Worm (Caenorhabditis elegans) whole organism, mixed stage, embryonic: ENCODE data around the gene C47D12.2.

Experiments used
- M03D4.4 ChIP-seq: sonication (generic microtip); optimal IDR thresholded peaks from 2 replicates; lab custom pipeline; 2017; ENCODE audit warnings: mild to moderate bottlenecking, missing genetic modification characterization, missing compliant biosample characterization
- blmp-1 ChIP-seq: fragments of 150-350 bp; optimal IDR thresholded peaks from 2 replicates; lab custom pipeline; 2014; ENCODE audit warnings: missing biosample characterization, missing genetic modification characterization
- ceh-39 ChIP-seq: fragments of 150-350 bp; optimal IDR thresholded peaks from 2 replicates; lab custom pipeline; 2014; ENCODE audit warnings: missing biosample characterization, missing genetic modification characterization
- ceh-43 ChIP-seq: fragments of 200-800 bp; sonication (Bioruptor generic); optimal IDR thresholded peaks from 2 replicates; lab custom pipeline; 2018; ENCODE audit warnings: mild to moderate bottlenecking, missing genetic modification characterization, moderate library complexity, missing compliant biosample characterization
- ceh-83 ChIP-seq: fragments of 200-800 bp; sonication (Bioruptor generic); optimal IDR thresholded peaks from 2 replicates; lab custom pipeline; 2018; ENCODE audit warnings: mild to moderate bottlenecking, missing genetic modification characterization, missing compliant biosample characterization
- ces-1 ChIP-seq: fragments of 150-350 bp; optimal IDR thresholded peaks from 2 replicates; lab custom pipeline; 2014; ENCODE audit warnings: missing biosample characterization, missing genetic modification reagents, missing genetic modification characterization
- cnd-1 ChIP-seq: fragments of 200-800 bp; sonication (Bioruptor generic); optimal IDR thresholded peaks from 2 replicates; lab custom pipeline; 2018; ENCODE audit warnings: mild to moderate bottlenecking, missing genetic modification characterization, missing compliant biosample characterization
- drap-1 ChIP-seq: fragments of 200-800 bp; sonication (Bioruptor generic); optimal IDR thresholded peaks from 3 replicates; lab custom pipeline; 2018; ENCODE audit warnings: mild to moderate bottlenecking, missing genetic modification characterization, missing compliant biosample characterization
- elt-1 ChIP-seq: sonication (generic microtip); optimal IDR thresholded peaks from 2 replicates; lab custom pipeline; 2017; ENCODE audit warnings: missing genetic modification characterization, mild to moderate bottlenecking, missing compliant biosample characterization, antibody characterized with exemption, moderate library complexity, borderline replicate concordance; ENCODE audit not compliant: insufficient read depth
- flh-1 ChIP-seq: fragments of 200-800 bp; sonication (Bioruptor generic); optimal IDR thresholded peaks from 2 replicates; lab custom pipeline; 2018; ENCODE audit warnings: mild to moderate bottlenecking, missing genetic modification characterization, moderate library complexity, missing compliant biosample characterization
- hlh-1 ChIP-seq: fragments of 150-350 bp; optimal IDR thresholded peaks from 2 replicates; lab custom pipeline; 2014; ENCODE audit warnings: missing biosample characterization, missing genetic modification reagents, missing genetic modification characterization
- lin-13 ChIP-seq: fragments of 150-350 bp; optimal IDR thresholded peaks from 2 replicates; lab custom pipeline; 2014; ENCODE audit warnings: missing biosample characterization, missing genetic modification characterization
- lin-32 ChIP-seq: fragments of 200-800 bp; sonication (Bioruptor generic); optimal IDR thresholded peaks from 2 replicates; lab custom pipeline; 2018; ENCODE audit warnings: mild to moderate bottlenecking, missing genetic modification characterization, missing compliant biosample characterization
- lsy-2 ChIP-seq: fragments of 150-350 bp; optimal IDR thresholded peaks from 2 replicates; lab custom pipeline; 2014; ENCODE audit warnings: missing biosample characterization, missing genetic modification characterization
- mab-5 ChIP-seq: fragments of 150-350 bp; optimal IDR thresholded peaks from 2 replicates; lab custom pipeline; 2014; ENCODE audit warnings: missing biosample characterization, missing genetic modification characterization
- mep-1 ChIP-seq: fragments of 150-350 bp; optimal IDR thresholded peaks from 2 replicates; lab custom pipeline; 2017; ENCODE audit warnings: missing biosample characterization, missing genetic modification reagents, missing genetic modification characterization, inconsistent platforms
- mls-2 ChIP-seq: sonication (generic microtip); optimal IDR thresholded peaks from 2 replicates; lab custom pipeline; 2016; ENCODE audit warnings: mild to moderate bottlenecking, missing genetic modification characterization, moderate library complexity, missing compliant biosample characterization
- nhr-12 ChIP-seq: fragments of 150-350 bp; optimal IDR thresholded peaks from 2 replicates; lab custom pipeline; 2014; ENCODE audit warnings: missing biosample characterization, missing genetic modification characterization
- nhr-2 ChIP-seq: fragments of 150-350 bp; optimal IDR thresholded peaks from 2 replicates; lab custom pipeline; 2014; ENCODE audit warnings: missing biosample characterization, missing genetic modification characterization
- nhr-237 ChIP-seq: fragments of 150-350 bp; optimal IDR thresholded peaks from 2 replicates; lab custom pipeline; 2014; ENCODE audit warnings: missing biosample characterization, missing genetic modification characterization
- nhr-28 ChIP-seq: fragments of 150-350 bp; optimal IDR thresholded peaks from 2 replicates; lab custom pipeline; 2014; ENCODE audit warnings: missing biosample characterization, missing genetic modification characterization
- nhr-76 ChIP-seq: sonication (generic microtip); optimal IDR thresholded peaks from 2 replicates; lab custom pipeline; 2017; ENCODE audit warnings: missing biosample characterization, missing genetic modification characterization
- pha-4 ChIP-seq: fragments of 150-350 bp; optimal IDR thresholded peaks from 2 replicates; lab custom pipeline; 2018; ENCODE audit warnings: missing biosample characterization, missing genetic modification reagents, missing genetic modification characterization
- sem-2 ChIP-seq: fragments of 200-800 bp; sonication (Bioruptor generic); optimal IDR thresholded peaks from 2 replicates; lab custom pipeline; 2018; ENCODE audit warnings: mild to moderate bottlenecking, missing genetic modification characterization, missing compliant biosample characterization
- snpc-4 ChIP-seq: fragments of 150-350 bp; optimal IDR thresholded peaks from 2 replicates; lab custom pipeline; 2014; ENCODE audit warnings: missing biosample characterization, missing genetic modification characterization
- sptf-1 ChIP-seq: sonication (generic microtip); optimal IDR thresholded peaks from 2 replicates; lab custom pipeline; 2017; ENCODE audit warnings: mild to moderate bottlenecking, missing genetic modification characterization, moderate library complexity, missing compliant biosample characterization
- tbx-8 ChIP-seq: fragments of 200-800 bp; sonication (Bioruptor generic); optimal IDR thresholded peaks from 2 replicates; lab custom pipeline; 2018; ENCODE audit warnings: mild to moderate bottlenecking, missing genetic modification characterization, moderate library complexity, missing compliant biosample characterization
- unc-120 ChIP-seq: sonication (generic microtip); optimal IDR thresholded peaks from 2 replicates; lab custom pipeline; 2017; ENCODE audit warnings: missing genetic modification characterization, missing compliant biosample characterization; ENCODE audit not compliant: poor library complexity, severe bottlenecking
- unc-39 ChIP-seq: fragments of 150-350 bp; optimal IDR thresholded peaks from 2 replicates; lab custom pipeline; 2014; ENCODE audit warnings: missing biosample characterization, missing genetic modification characterization
- unc-62 ChIP-seq: fragments of 150-350 bp; optimal IDR thresholded peaks from 2 replicates; lab custom pipeline; 2014; ENCODE audit warnings: missing biosample characterization, missing genetic modification reagents, missing genetic modification characterization
- zip-8 ChIP-seq: fragments of 150-350 bp; optimal IDR thresholded peaks from 2 replicates; lab custom pipeline; 2014; ENCODE audit warnings: missing biosample characterization, missing genetic modification characterization
- ztf-11 ChIP-seq: fragments of 150-350 bp; optimal IDR thresholded peaks from 2 replicates; lab custom pipeline; 2014; ENCODE audit warnings: missing biosample characterization, missing genetic modification characterization

C47D12.2 gene

DNA sequence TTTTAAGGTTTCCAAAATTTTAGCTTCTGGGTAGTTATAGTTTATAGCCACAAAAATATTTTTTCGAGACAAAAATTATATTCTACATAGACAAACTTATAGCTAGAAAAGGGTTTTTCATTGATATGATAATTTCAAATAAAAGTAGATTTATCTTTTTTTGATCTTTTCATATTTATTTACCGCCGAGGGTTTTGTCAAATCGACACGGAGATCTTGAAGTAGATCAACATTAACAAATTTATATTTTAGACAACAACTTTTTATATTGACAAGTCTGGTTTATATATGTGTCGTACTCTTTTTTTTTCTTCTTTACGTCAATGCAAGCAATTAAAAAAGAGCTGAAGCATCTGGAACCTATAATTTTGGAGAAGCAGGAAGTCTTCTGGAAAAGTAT lies 17.3 kb upstream of the C47D12.2 start:
- TF ChIP-seq blmp-1 (tag; lab: Kevin White, UChicago) (no peak), sptf-1 (tag; lab: Kevin White, UChicago) (no peak), hlh-1 (no peak), mab-5 (no peak), unc-62 (GFP tag; lab: Kevin White, UChicago) (no peak), tbx-8 (no peak), nhr-237 (no peak), ces-1 (GFP tag; lab: Kevin White, UChicago) (no peak), elt-1 (tag; lab: Kevin White, UChicago) (no peak), flh-1 (GFP tag; lab: Kevin White, UChicago) (no peak), snpc-4 (tag; lab: Kevin White, UChicago) (no peak), ztf-11 (tag; lab: Kevin White, UChicago) (no peak), cnd-1 (tag; lab: Kevin White, UChicago) (no peak), lin-13 (tag; lab: Kevin White, UChicago) (no peak), lsy-2 (tag; lab: Kevin White, UChicago) (no peak), M03D4.4 (tag; lab: Kevin White, UChicago) (no peak)

ce11 chrII:11680220-11680619 lies 4.1 kb downstream of the C47D12.2 start:
- TF ChIP-seq unc-62 (GFP tag; lab: Kevin White, UChicago) = no peak
- TF ChIP-seq ceh-39 = no peak
- TF ChIP-seq nhr-76 (tag; lab: Kevin White, UChicago) = no peak
- no peak for TF ChIP-seq mep-1
- TF ChIP-seq drap-1 = no peak
- TF ChIP-seq lin-32 (GFP tag; lab: Kevin White, UChicago) = no peak

- TF ChIP-seq sem-2 (GFP tag; lab: Kevin White, UChicago) = no peak
- no peak for TF ChIP-seq mab-5
- no peak for TF ChIP-seq ces-1 (GFP tag; lab: Kevin White, UChicago)
- TF ChIP-seq nhr-237 = no peak
- TF ChIP-seq ceh-39 = peak; percentile 1
- TF ChIP-seq, all 35 proteins: peak for 1
These were observed 5.2 kb downstream of the C47D12.2 start, which contains the start of the genes sfxn-1.4 and C47D12.4 for ce11 chrII:11681136-11681824. sfxn-1.4 (minus strand) TSS chrII:11681236. C47D12.4 (plus strand) TSS chrII:11681774.

- no peak for TF ChIP-seq hlh-1
- TF ChIP-seq drap-1 = no peak
- no peak for TF ChIP-seq nhr-2 (tag; lab: Kevin White, UChicago)
- TF ChIP-seq ceh-39 = no peak
- no peak for TF ChIP-seq unc-120
- no peak for TF ChIP-seq lin-13 (tag; lab: Kevin White, UChicago)
- no peak for TF ChIP-seq mls-2 (tag; lab: Kevin White, UChicago)
- TF ChIP-seq elt-1 (tag; lab: Kevin White, UChicago) = no peak
- no peak for TF ChIP-seq lsy-2 (tag; lab: Kevin White, UChicago)
- TF ChIP-seq nhr-28 = no peak
- TF ChIP-seq nhr-76 (tag; lab: Kevin White, UChicago) = no peak
- TF ChIP-seq unc-39 (tag; lab: Kevin White, UChicago) = no peak
- no peak for TF ChIP-seq zip-8 (tag; lab: Kevin White, UChicago)
- no peak for TF ChIP-seq pha-4 (tag; lab: Kevin White, UChicago)
- no peak for TF ChIP-seq blmp-1 (tag; lab: Kevin White, UChicago)
- TF ChIP-seq ceh-43 (GFP tag; lab: Kevin White, UChicago) = no peak
These were observed 9.1 kb downstream of the C47D12.2 start, which contains the start of gene C47D12.5 for ce11 chrII:11685177-11685576. C47D12.5 (minus strand) TSS chrII:11685277.

- TF ChIP-seq nhr-28 (no peak), unc-120 (peak; percentile 46), ceh-83 (GFP tag; lab: Kevin White, UChicago) (no peak), ceh-43 (GFP tag; lab: Kevin White, UChicago) (no peak), nhr-76 (tag; lab: Kevin White, UChicago) (no peak), nhr-12 (tag; lab: Kevin White, UChicago) (no peak), nhr-2 (tag; lab: Kevin White, UChicago) (no peak), mab-5 (no peak), cnd-1 (tag; lab: Kevin White, UChicago) (peak; percentile 70), elt-1 (tag; lab: Kevin White, UChicago) (no peak), pha-4 (tag; lab: Kevin White, UChicago) (no peak), flh-1 (GFP tag; lab: Kevin White, UChicago) (no peak), sptf-1 (tag; lab: Kevin White, UChicago) (no peak), ces-1 (GFP tag; lab: Kevin White, UChicago) (peak; percentile 79), lin-13 (tag; lab: Kevin White, UChicago) (no peak), unc-62 (GFP tag; lab: Kevin White, UChicago) (no peak)
- TF ChIP-seq, all 35 proteins: peak for 3
These were observed 11.9 kb downstream of the C47D12.2 start for ce11 chrII:11688011-11688410.
